Worm (Caenorhabditis elegans): ENCODE results near the gene ZK673.5.

ce11 chrII:10480043-10480442, 18.7 kb downstream of the ZK673.5 start:
- TF ChIP-seq pes-1 (GFP tag; IDR thresholded peaks at IDR 0.05) (no peak), flt-1 (GFP tag; IDR thresholded peaks at IDR 0.05) (no peak), ets-7 (tag; optimal IDR thresholded peaks at IDR 0.05) (no peak), F13C5.2 (tag; optimal IDR thresholded peaks at IDR 0.05) (no peak), tra-4 (tag; optimal IDR thresholded peaks at IDR 0.05) (no peak), hmbx-1 (tag; optimal IDR thresholded peaks at IDR 0.05) (no peak), ceh-36 (tag; optimal IDR thresholded peaks at IDR 0.05) (no peak), tbx-11 (GFP tag; IDR thresholded peaks at IDR 0.05) (no peak), ceh-13 (GFP tag; optimal IDR thresholded peaks at IDR 0.05) (no peak)
